Worm (Caenorhabditis elegans) whole organism, late embryonic: ENCODE data around the gene srw-73.

Source experiments
- C08G9.2 ChIP-seq: sonication (generic microtip); optimal IDR thresholded peaks from 2 replicates; lab custom pipeline; 2016; ENCODE audit warnings: mild to moderate bottlenecking, missing genetic modification characterization, moderate library complexity, missing compliant biosample characterization
- C38D4.7 ChIP-seq: fragments of 200-800 bp; sonication (Bioruptor generic); optimal IDR thresholded peaks from 2 replicates; lab custom pipeline; 2018; ENCODE audit warnings: mild to moderate bottlenecking, missing genetic modification characterization, moderate library complexity, missing compliant biosample characterization
- F13H6.1 ChIP-seq: sonication (generic microtip); optimal IDR thresholded peaks from 2 replicates; lab custom pipeline; 2016; ENCODE audit warnings: missing genetic modification characterization, missing compliant biosample characterization
- K09A11.1 ChIP-seq: sonication (generic microtip); optimal IDR thresholded peaks from 2 replicates; lab custom pipeline; 2017; ENCODE audit warnings: antibody characterized with exemption, mild to moderate bottlenecking, missing genetic modification characterization, missing compliant biosample characterization; ENCODE audit not compliant: insufficient read depth
- T23F11.4 ChIP-seq: fragments of 200-800 bp; sonication (Bioruptor generic); optimal IDR thresholded peaks from 2 replicates; lab custom pipeline; 2018; ENCODE audit warnings: mild to moderate bottlenecking, missing genetic modification characterization, missing compliant biosample characterization
- ceh-14 ChIP-seq: sonication (generic microtip); optimal IDR thresholded peaks from 2 replicates; lab custom pipeline; 2016; ENCODE audit warnings: missing genotype, missing genetic modification characterization, missing compliant biosample characterization
- ceh-18 ChIP-seq: sonication (generic microtip); optimal IDR thresholded peaks from 2 replicates; lab custom pipeline; 2016; ENCODE audit warnings: missing genetic modification characterization, missing compliant biosample characterization
- ceh-22 ChIP-seq: sonication (generic microtip); optimal IDR thresholded peaks from 2 replicates; lab custom pipeline; 2017; ENCODE audit warnings: missing biosample characterization, missing genetic modification characterization
- ceh-24 ChIP-seq: sonication (generic microtip); optimal IDR thresholded peaks from 2 replicates; lab custom pipeline; 2016; ENCODE audit warnings: mild to moderate bottlenecking, missing genetic modification characterization, missing compliant biosample characterization
- ceh-30 ChIP-seq: fragments of 150-350 bp; optimal IDR thresholded peaks from 2 replicates; lab custom pipeline; 2014; ENCODE audit warnings: missing biosample characterization, missing genetic modification characterization
- ceh-34 ChIP-seq: sonication (generic microtip); optimal IDR thresholded peaks from 2 replicates; lab custom pipeline; 2016; ENCODE audit warnings: mild to moderate bottlenecking, missing genetic modification characterization, missing compliant biosample characterization
- ceh-45 ChIP-seq: fragments of 200-800 bp; sonication (Bioruptor generic); IDR thresholded peaks from 2 replicates; pipeline ENCODE4 v1.3.6; 2022; ENCODE audit warnings: missing genetic modification reagents, missing genetic modification characterization, missing compliant biosample characterization
- ceh-48 ChIP-seq: sonication (generic microtip); optimal IDR thresholded peaks from 2 replicates; lab custom pipeline; 2016; ENCODE audit warnings: missing genetic modification characterization, inconsistent platforms, missing compliant biosample characterization
- ceh-6 ChIP-seq: fragments of 200-800 bp; sonication (Bioruptor generic); optimal IDR thresholded peaks from 2 replicates; lab custom pipeline; 2018; ENCODE audit warnings: mild to moderate bottlenecking, missing genetic modification characterization, missing compliant biosample characterization
- ceh-9 ChIP-seq: sonication (generic microtip); optimal IDR thresholded peaks from 2 replicates; lab custom pipeline; 2016; ENCODE audit warnings: mild to moderate bottlenecking, missing genetic modification characterization, inconsistent platforms, missing compliant biosample characterization
- dmd-4 ChIP-seq: sonication (generic microtip); optimal IDR thresholded peaks from 2 replicates; lab custom pipeline; 2016; ENCODE audit warnings: borderline replicate concordance, missing genetic modification characterization, missing compliant biosample characterization
- fkh-10 ChIP-seq: fragments of 150-350 bp; optimal IDR thresholded peaks from 2 replicates; lab custom pipeline; 2014; ENCODE audit warnings: missing biosample characterization, missing genetic modification reagents, missing genetic modification characterization
- hlh-13 ChIP-seq: fragments of 200-800 bp; sonication (Bioruptor generic); optimal IDR thresholded peaks from 2 replicates; lab custom pipeline; 2018; ENCODE audit warnings: mild to moderate bottlenecking, missing genetic modification characterization, missing compliant biosample characterization
- hlh-30 ChIP-seq: sonication (generic microtip); optimal IDR thresholded peaks from 2 replicates; lab custom pipeline; 2017; ENCODE audit warnings: antibody characterized with exemption, missing genetic modification characterization, missing compliant biosample characterization; ENCODE audit not compliant: insufficient read depth
- hlh-8 ChIP-seq: sonication (generic microtip); optimal IDR thresholded peaks from 2 replicates; lab custom pipeline; 2016; ENCODE audit warnings: missing genotype, missing genetic modification characterization, missing compliant biosample characterization
- lin-11 ChIP-seq: fragments of 200-800 bp; sonication (Bioruptor generic); optimal IDR thresholded peaks from 2 replicates; lab custom pipeline; 2018; ENCODE audit warnings: mild to moderate bottlenecking, missing genetic modification characterization, missing compliant biosample characterization
- madf-2 ChIP-seq: sonication (generic microtip); optimal IDR thresholded peaks from 2 replicates; lab custom pipeline; 2017; ENCODE audit warnings: missing genetic modification characterization, missing compliant biosample characterization
- nfya-1 ChIP-seq: sonication (generic microtip); optimal IDR thresholded peaks from 2 replicates; lab custom pipeline; 2017; ENCODE audit warnings: missing genetic modification characterization, mild to moderate bottlenecking, missing compliant biosample characterization, antibody characterized with exemption, moderate library complexity
- nhr-11 ChIP-seq: fragments of 150-350 bp; optimal IDR thresholded peaks from 2 replicates; lab custom pipeline; 2014; ENCODE audit warnings: missing biosample characterization, missing genetic modification characterization
- npax-4 ChIP-seq: sonication (generic microtip); optimal IDR thresholded peaks from 2 replicates; lab custom pipeline; 2016; ENCODE audit warnings: missing genetic modification characterization, missing compliant biosample characterization
- odd-2 ChIP-seq: sonication (generic microtip); optimal IDR thresholded peaks from 2 replicates; lab custom pipeline; 2017; ENCODE audit warnings: antibody characterized with exemption, mild to moderate bottlenecking, missing genetic modification characterization, missing compliant biosample characterization
- pat-9 ChIP-seq: fragments of 200-800 bp; sonication (Bioruptor generic); optimal IDR thresholded peaks from 2 replicates; lab custom pipeline; 2018; ENCODE audit warnings: mild to moderate bottlenecking, missing genetic modification characterization, moderate library complexity, missing compliant biosample characterization
- pax-1 ChIP-seq: fragments of 150-350 bp; optimal IDR thresholded peaks from 2 replicates; lab custom pipeline; 2014; ENCODE audit warnings: missing biosample characterization, missing genetic modification characterization
- ref-2 ChIP-seq: sonication (generic microtip); optimal IDR thresholded peaks from 2 replicates; lab custom pipeline; 2016; ENCODE audit warnings: missing genetic modification characterization, missing compliant biosample characterization
- rnt-1 ChIP-seq: sonication (generic microtip); optimal IDR thresholded peaks from 2 replicates; lab custom pipeline; 2016; ENCODE audit warnings: missing genetic modification characterization, missing compliant biosample characterization
- sox-4 ChIP-seq: sonication (generic microtip); optimal IDR thresholded peaks from 2 replicates; lab custom pipeline; 2017; ENCODE audit warnings: mild to moderate bottlenecking, missing genetic modification characterization, inconsistent platforms, missing compliant biosample characterization
- tbx-7 ChIP-seq: sonication (generic microtip); optimal IDR thresholded peaks from 2 replicates; lab custom pipeline; 2016; ENCODE audit warnings: missing genotype, missing genetic modification characterization, missing compliant biosample characterization
- unc-3 ChIP-seq, 2 experiments: fragments of 200-800 bp in 1 of 2; sonication (Bioruptor generic) in 1 of 2; sonication (generic microtip) in 1 of 2; conservative IDR thresholded peaks in 1 of 2; optimal IDR thresholded peaks in 1 of 2; 2 replicates each; pipeline versions ENCODE4 v1.3.6 to Lab custom; 2016 to 2022; ENCODE audit warnings: missing compliant biosample characterization in 2 of 2, missing genetic modification characterization in 2 of 2, missing genetic modification reagents in 1 of 2
- unc-42 ChIP-seq: sonication (generic microtip); optimal IDR thresholded peaks from 2 replicates; lab custom pipeline; 2016; ENCODE audit warnings: missing genotype, missing genetic modification characterization, missing compliant biosample characterization
- unc-86 ChIP-seq: sonication (generic microtip); optimal IDR thresholded peaks from 2 replicates; lab custom pipeline; 2016; ENCODE audit warnings: missing genetic modification characterization, missing compliant biosample characterization

Gene srw-73

DNA sequence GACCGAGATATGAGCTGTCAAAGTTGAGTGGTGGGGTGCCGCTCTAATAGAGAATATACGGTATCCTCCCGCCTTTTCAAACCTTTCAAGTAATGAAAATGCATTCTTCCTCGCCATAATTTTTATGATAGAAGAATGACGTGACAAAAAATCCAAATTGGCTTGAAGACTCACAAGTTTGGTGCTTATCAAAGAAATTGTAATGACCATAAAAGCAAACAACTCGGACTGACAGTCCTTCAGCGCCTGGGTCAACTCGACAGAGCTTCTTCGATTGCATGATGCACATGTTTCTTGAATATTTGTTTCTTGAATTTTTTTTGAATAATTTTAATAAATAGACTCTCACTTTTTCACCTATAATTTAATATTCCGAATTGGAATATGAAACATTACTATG is 17.1 kb upstream of the srw-73 start:
- no peak for TF ChIP-seq hlh-30 (tag; lab: Kevin White, UChicago)
- no peak for TF ChIP-seq C08G9.2
- TF ChIP-seq ceh-14 (tag; lab: Kevin White, UChicago), result no peak
- TF ChIP-seq ceh-6 (GFP tag; lab: Kevin White, UChicago), result no peak

DNA sequence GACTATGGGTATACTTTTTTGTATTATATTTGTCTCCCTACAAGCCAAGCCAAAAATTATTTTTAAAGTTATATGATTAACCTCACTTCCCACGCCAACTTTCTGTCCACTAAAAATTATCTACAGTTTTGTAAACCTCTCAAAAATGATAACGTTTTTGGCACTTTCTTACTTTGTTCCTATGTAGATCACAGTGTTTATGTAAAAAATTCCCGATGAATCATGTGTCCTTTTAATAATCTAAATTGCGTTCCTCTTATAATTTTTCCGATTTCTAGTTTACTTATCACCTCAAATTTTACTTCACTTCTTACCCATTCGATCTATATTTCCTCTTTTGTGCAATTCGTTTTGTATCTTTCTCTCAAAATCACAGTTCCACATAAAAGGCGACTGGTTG is 16.0 kb upstream of the srw-73 start:
- TF ChIP-seq odd-2 (tag; lab: Kevin White, UChicago) (no peak), ceh-34 (tag; lab: Kevin White, UChicago) (no peak)

DNA sequence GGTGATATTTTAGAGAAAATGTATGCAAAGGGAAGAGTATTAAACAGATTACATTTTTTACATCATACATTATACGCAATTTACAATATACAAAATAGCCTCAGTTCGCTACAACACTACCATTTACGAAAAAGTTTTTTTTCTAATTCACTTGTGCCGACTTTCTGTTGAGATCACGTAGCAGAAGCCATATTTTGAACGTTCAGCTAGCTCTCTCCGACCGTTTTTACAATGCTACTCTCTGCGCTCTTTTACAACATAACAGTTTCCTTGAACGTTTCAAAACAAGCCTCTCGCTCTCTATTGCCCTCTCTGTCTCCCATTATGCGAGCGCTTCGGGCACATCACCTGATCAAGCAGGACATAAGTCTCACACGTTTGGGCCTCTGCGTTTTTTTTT is 14.8 kb upstream of the srw-73 start, which contains the start of gene T03E6.8:
Gene T03E6.8 (minus strand): TSS at position 101 of the 400 bp plus-strand sequence.
- TF ChIP-seq ceh-22 (no peak), unc-86 (tag; lab: Kevin White, UChicago) (no peak), pax-1 (tag; lab: Kevin White, UChicago) (no peak), nhr-11 (tag; lab: Kevin White, UChicago) (no peak)

DNA sequence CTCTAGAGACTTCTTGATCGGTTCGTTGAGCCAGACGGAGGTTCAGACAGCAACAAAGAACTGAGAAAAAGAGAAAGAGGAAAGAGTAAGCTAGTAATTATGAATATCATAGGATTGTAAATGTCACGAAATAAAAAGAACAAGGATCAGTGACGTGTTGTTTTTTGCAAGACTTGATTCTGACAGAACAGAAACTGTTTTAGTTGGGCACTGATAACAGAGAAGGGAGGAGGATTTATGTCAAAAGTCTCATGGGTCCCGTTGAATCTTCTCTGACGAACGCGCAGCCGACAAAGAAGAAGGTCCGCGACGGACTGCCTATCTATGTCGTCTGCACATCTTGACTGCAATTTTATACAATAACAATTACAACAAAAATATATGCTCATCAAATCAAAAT is 12.3 kb upstream of the srw-73 start, which contains the start of gene T03E6.9:
Gene T03E6.9 (minus strand): TSS at position 101 of the 400 bp plus-strand sequence.
- no peak for TF ChIP-seq ceh-24 (tag; lab: Kevin White, UChicago)
- TF ChIP-seq odd-2 (tag; lab: Kevin White, UChicago), result no peak
- TF ChIP-seq ref-2 (tag; lab: Kevin White, UChicago), result no peak
- no peak for TF ChIP-seq madf-2
- no peak for TF ChIP-seq fkh-10 (GFP tag; lab: Kevin White, UChicago)
- TF ChIP-seq ceh-30 (tag; lab: Kevin White, UChicago), result no peak
- TF ChIP-seq T23F11.4, result no peak
- no peak for TF ChIP-seq hlh-13 (GFP tag; lab: Kevin White, UChicago)
- TF ChIP-seq ceh-18 (tag; lab: Kevin White, UChicago), result no peak
- TF ChIP-seq C38D4.7 (GFP tag; lab: Kevin White, UChicago), result no peak
- no peak for TF ChIP-seq dmd-4
- no peak for TF ChIP-seq unc-86 (tag; lab: Kevin White, UChicago)
- TF ChIP-seq unc-3 (GFP tag; conservative IDR thresholded peaks at IDR 0.05; lab: Robert Waterston, UW), result no peak
- TF ChIP-seq unc-3 (tag; optimal IDR thresholded peaks at IDR 0.05; lab: Kevin White, UChicago), result no peak

DNA sequence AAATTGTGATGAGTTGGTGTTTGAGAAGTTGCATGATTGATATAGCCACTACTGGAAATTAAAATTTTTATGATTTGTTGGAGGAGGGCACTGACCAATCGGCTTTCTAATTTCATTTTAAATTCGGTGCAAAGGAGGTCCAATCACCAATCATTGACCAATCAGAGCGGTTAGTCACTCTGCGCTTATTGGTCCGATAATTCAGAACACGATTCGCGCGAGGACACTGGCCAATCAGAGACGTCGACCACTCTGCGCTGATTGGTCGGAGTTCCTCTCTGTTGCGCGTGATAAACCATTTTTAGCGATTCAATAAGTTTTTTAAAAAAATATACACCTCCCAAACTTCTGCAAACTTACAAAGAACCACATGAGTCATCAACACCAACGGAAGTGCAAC is 11.5 kb upstream of the srw-73 start:
- TF ChIP-seq nfya-1 (tag; lab: Kevin White, UChicago) (peak; percentile 64), ceh-48 (no peak)
- TF ChIP-seq, all 69 proteins: peak for 1

DNA sequence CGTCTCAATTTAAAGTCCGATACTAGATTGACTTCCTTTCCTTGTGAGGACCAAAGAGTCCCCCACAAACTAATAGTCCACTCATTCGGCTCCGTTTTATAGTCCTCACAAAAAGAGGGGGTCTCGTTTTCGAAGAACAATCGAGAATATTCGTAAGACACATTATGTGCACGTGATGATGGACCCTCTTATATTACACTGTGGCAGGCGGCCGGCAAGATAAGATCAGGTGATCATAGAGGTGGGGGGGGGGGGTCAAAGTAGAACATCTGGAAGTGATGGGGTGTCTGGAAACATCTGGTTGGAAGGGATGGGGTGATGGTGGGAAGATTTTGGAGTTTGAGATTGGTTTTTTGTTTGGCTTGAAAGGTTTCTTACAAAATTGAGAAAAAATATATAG is 10.1 kb upstream of the srw-73 start:
- TF ChIP-seq hlh-8, result peak; percentile 28
- no peak for TF ChIP-seq ceh-9 (tag; lab: Kevin White, UChicago)
- TF ChIP-seq pat-9, result peak; percentile 5
- TF ChIP-seq ceh-45, result no peak
- TF ChIP-seq unc-42 (tag; lab: Kevin White, UChicago), result no peak
- TF ChIP-seq hlh-30 (tag; lab: Kevin White, UChicago), result peak; percentile 84
- no peak for TF ChIP-seq npax-4 (tag; lab: Kevin White, UChicago)
- TF ChIP-seq F13H6.1 (tag; lab: Kevin White, UChicago), result no peak
- TF ChIP-seq lin-11 (tag; lab: Kevin White, UChicago), result no peak
- no peak for TF ChIP-seq tbx-7 (tag; lab: Kevin White, UChicago)
- no peak for TF ChIP-seq ceh-6 (GFP tag; lab: Kevin White, UChicago)
- no peak for TF ChIP-seq sox-4 (tag; lab: Kevin White, UChicago)
- TF ChIP-seq fkh-10 (GFP tag; lab: Kevin White, UChicago), result no peak
- TF ChIP-seq rnt-1, result peak; percentile 13
- no peak for TF ChIP-seq K09A11.1
